Fruit fly (Drosophila melanogaster): ENCODE data around the gene CG15534.
A peak's percentile ranks its signal among the peaks of the same experiment; 100 is the strongest.

CG15534 gene

dm6 chr3R:30449446-30449845 lies 17.6 kb downstream of the CG15534 start:
- TF ChIP-seq svp (GFP tag), result peak; percentile 83
- TF ChIP-seq OdsH (GFP tag; optimal IDR thresholded peaks at IDR 0.05), result no peak

- peak; percentile 47 for TF ChIP-seq CG10631 (GFP tag; optimal IDR thresholded peaks at IDR 0.05)
- no peak for TF ChIP-seq CG3032 (tag; optimal IDR thresholded peaks at IDR 0.05)
- peak; percentile 47 for TF ChIP-seq spab (GFP tag; optimal IDR thresholded peaks at IDR 0.05)
- no peak for TF ChIP-seq Hr4 (GFP tag; optimal IDR thresholded peaks at IDR 0.05)
- peak; percentile 49 for TF ChIP-seq Eip75B (GFP tag; optimal IDR thresholded peaks at IDR 0.05)
- peak; percentile 65 for TF ChIP-seq topi (GFP tag; optimal IDR thresholded peaks at IDR 0.05)
- TF ChIP-seq salr (GFP tag; optimal IDR thresholded peaks at IDR 0.05), result peak in 1 of 2 experiments; percentile 38
- TF ChIP-seq achi (GFP tag; optimal IDR thresholded peaks at IDR 0.05), result peak; percentile 73
- peak; percentile 68 for TF ChIP-seq CG6163 (GFP tag; IDR thresholded peaks at IDR 0.05)
- TF ChIP-seq dac (GFP tag; optimal IDR thresholded peaks at IDR 0.05), result no peak
- TF ChIP-seq CG6276 (GFP tag; optimal IDR thresholded peaks at IDR 0.05), result peak; percentile 36
- TF ChIP-seq net (GFP tag; optimal IDR thresholded peaks at IDR 0.05), result peak; percentile 52
- TF ChIP-seq Hr38 (GFP tag; optimal IDR thresholded peaks at IDR 0.05), result peak; percentile 27
- TF ChIP-seq Eip78C (GFP tag), result peak; percentile 84
- peak; percentile 52 for TF ChIP-seq CG34406 (GFP tag; optimal IDR thresholded peaks at IDR 0.05)
- peak; percentile 17 for TF ChIP-seq dsx (GFP tag; optimal IDR thresholded peaks at IDR 0.05; ENCODE audit: poor library complexity, severe bottlenecking)
- peak; percentile 85 for TF ChIP-seq CG6854 (GFP tag; optimal IDR thresholded peaks at IDR 0.05)
- TF ChIP-seq Gug (GFP tag; IDR thresholded peaks at IDR 0.05), result no peak
- no peak for TF ChIP-seq Eip93F (GFP tag; optimal IDR thresholded peaks at IDR 0.05)
- TF ChIP-seq Lpt (GFP tag; optimal IDR thresholded peaks at IDR 0.05), result peak; percentile 44
- TF ChIP-seq esn (GFP tag; optimal IDR thresholded peaks at IDR 0.05), result peak; percentile 74
- TF ChIP-seq CG32006 (GFP tag; optimal IDR thresholded peaks at IDR 0.05), result no peak
- TF ChIP-seq fd85E (GFP tag; optimal IDR thresholded peaks at IDR 0.05), result peak; percentile 87
- TF ChIP-seq CG31627 (GFP tag; optimal IDR thresholded peaks at IDR 0.05), result peak; percentile 7
- TF ChIP-seq Sox14 (GFP tag; optimal IDR thresholded peaks at IDR 0.05), result no peak
- TF ChIP-seq CG1621 (tag; optimal IDR thresholded peaks at IDR 0.05), result peak; percentile 86
- peak; percentile 24 for TF ChIP-seq CG11762 (GFP tag; optimal IDR thresholded peaks at IDR 0.05; ENCODE audit: insufficient read depth)
- peak; percentile 62 for TF ChIP-seq CG9139 (GFP tag; optimal IDR thresholded peaks at IDR 0.05)
- peak; percentile 37 for TF ChIP-seq lz (GFP tag; optimal IDR thresholded peaks at IDR 0.05)
- no peak for TF ChIP-seq CG11902 (GFP tag; optimal IDR thresholded peaks at IDR 0.05)
- no peak; the same call in 1 of the 2 replicates for TF ChIP-seq CG15336 (GFP tag; IDR thresholded peaks at IDR 0.05)
- TF ChIP-seq Blimp-1 (GFP tag; optimal IDR thresholded peaks at IDR 0.05), result peak; percentile 21
- TF ChIP-seq OdsH (GFP tag; optimal IDR thresholded peaks at IDR 0.05), result peak; percentile 36
- TF ChIP-seq CG6808 (GFP tag; optimal IDR thresholded peaks at IDR 0.05), result peak; percentile 30
- TF ChIP-seq acj6 (GFP tag; optimal IDR thresholded peaks at IDR 0.05), result peak; percentile 45
- peak; percentile 71 for TF ChIP-seq CG6792 (GFP tag; optimal IDR thresholded peaks at IDR 0.05)
- no peak for TF ChIP-seq CG7368 (GFP tag; optimal IDR thresholded peaks at IDR 0.05)
- no peak for TF ChIP-seq Sox15 (GFP tag; optimal IDR thresholded peaks at IDR 0.05)
- no peak for TF ChIP-seq svp (GFP tag)
- TF ChIP-seq CG10669 (GFP tag; optimal IDR thresholded peaks at IDR 0.05), result peak; percentile 48
- TF ChIP-seq CG8119 (GFP tag; IDR thresholded peaks at IDR 0.05), result peak; percentile 43; the same call in 2 of the 3 replicates
- peak; percentile 28; the same call in 1 of the 3 replicates for TF ChIP-seq eg (GFP tag; IDR thresholded peaks at IDR 0.05)
- TF ChIP-seq Ets21C (GFP tag; optimal IDR thresholded peaks at IDR 0.05), result peak; percentile 2
- TF ChIP-seq ss (GFP tag; optimal IDR thresholded peaks at IDR 0.05), result peak; percentile 49 to 58
- no peak for TF ChIP-seq CG8319 (GFP tag; optimal IDR thresholded peaks at IDR 0.05)
- no peak for TF ChIP-seq Met (GFP tag; optimal IDR thresholded peaks at IDR 0.05)
- peak; percentile 38 for TF ChIP-seq Smox (GFP tag; optimal IDR thresholded peaks at IDR 0.05)
- no peak for TF ChIP-seq fd59A (GFP tag; optimal IDR thresholded peaks at IDR 0.05)
- no peak for TF ChIP-seq CG11294 (GFP tag; IDR thresholded peaks at IDR 0.05)
- no peak for TF ChIP-seq Ets96B (tag; optimal IDR thresholded peaks at IDR 0.05)
Observed at dm6 chr3R:30450224-30450623, 18.4 kb downstream of the CG15534 start.
